Worm (Caenorhabditis elegans) whole organism, midembryonic: ENCODE results near the gene flp-17.

Experiments
- cog-1 ChIP-seq: sonication (generic microtip); optimal IDR thresholded peaks from 2 replicates; lab custom pipeline; 2016; ENCODE audit warnings: missing genetic modification characterization, missing compliant biosample characterization
- flt-1 ChIP-seq: fragments of 200-800 bp; sonication (Bioruptor generic); IDR thresholded peaks from 2 replicates; pipeline ENCODE4 v1.3.6; 2022; ENCODE audit warnings: missing genetic modification characterization, missing compliant biosample characterization
- klf-2 ChIP-seq: fragments of 200-800 bp; sonication (Bioruptor generic); conservative IDR thresholded peaks from 2 replicates; pipeline ENCODE4 v1.3.6; 2022; ENCODE audit warnings: missing genetic modification reagents, missing genetic modification characterization, missing compliant biosample characterization
- med-1 ChIP-seq: sonication (generic microtip); optimal IDR thresholded peaks from 2 replicates; lab custom pipeline; 2017; ENCODE audit warnings: missing genetic modification characterization, mild to moderate bottlenecking, missing compliant biosample characterization, antibody characterized with exemption, missing genetic modification reagents; ENCODE audit not compliant: insufficient read depth
- ztf-23 ChIP-seq: fragments of 200-800 bp; sonication (Bioruptor generic); IDR thresholded peaks from 2 replicates; pipeline ENCODE4 v1.3.6; 2022; ENCODE audit warnings: missing genetic modification reagents, missing genetic modification characterization, missing compliant biosample characterization
- ztf-29 ChIP-seq: fragments of 200-800 bp; sonication (Bioruptor generic); IDR thresholded peaks from 2 replicates; pipeline ENCODE4 v1.3.6; 2022; ENCODE audit warnings: missing genetic modification reagents, missing genetic modification characterization, missing compliant biosample characterization

DNA sequence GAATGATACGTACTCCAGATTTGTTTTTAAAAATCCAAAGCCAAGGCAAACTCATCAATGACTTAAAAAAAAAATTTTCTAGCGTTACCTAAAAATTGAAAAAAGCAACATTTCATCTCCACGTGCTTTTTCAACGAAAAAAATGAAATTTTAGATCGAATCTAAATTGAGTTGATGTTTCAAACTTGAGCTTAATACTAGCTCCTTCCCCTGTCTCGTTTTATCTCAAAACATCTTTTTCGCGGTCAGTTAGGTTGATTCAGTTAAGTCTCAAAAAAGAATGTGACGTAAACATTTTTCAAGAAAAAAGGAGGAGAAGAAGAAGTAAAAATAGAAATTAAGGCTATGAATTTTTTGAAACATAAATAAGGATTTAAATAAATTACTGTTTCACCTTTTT is 45.3 kb upstream of the flp-17 start:
- TF ChIP-seq ztf-23 (no peak), med-1 (GFP tag; lab: Kevin White, UChicago) (no peak), klf-2 (GFP tag; lab: Robert Waterston, UW) (no peak), cog-1 (tag; lab: Kevin White, UChicago) (no peak), flt-1 (GFP tag; lab: Robert Waterston, UW) (no peak), ztf-29 (no peak)
